Fruit fly (Drosophila melanogaster) whole organism, adult: ENCODE results near the gene CG32085.

ENCODE experiments used
- CG11617 ChIP-seq: fragments of 200-800 bp; sonication (Bioruptor generic); optimal IDR thresholded peaks from 2 replicates; lab custom pipeline; 2017; ENCODE audit warnings: mild to moderate bottlenecking, missing biosample characterization, missing genetic modification reagents, missing genetic modification characterization
- CG12768 ChIP-seq: fragments of 200-800 bp; sonication (Bioruptor generic); optimal IDR thresholded peaks from 2 replicates; lab custom pipeline; 2017; ENCODE audit warnings: missing biosample characterization, missing genetic modification characterization, mild to moderate bottlenecking, moderate library complexity, missing genetic modification reagents
- CG14711 ChIP-seq: fragments of 200-800 bp; sonication (Bioruptor generic); optimal IDR thresholded peaks from 2 replicates; lab custom pipeline; 2018; ENCODE audit warnings: missing biosample characterization, mild to moderate bottlenecking, missing genetic modification characterization, moderate library complexity
- CG1620 ChIP-seq: fragments of 200-800 bp; sonication (Bioruptor generic); optimal IDR thresholded peaks from 2 replicates; lab custom pipeline; 2016; ENCODE audit warnings: missing biosample characterization, missing genetic modification characterization
- CG33017 ChIP-seq: fragments of 200-800 bp; sonication (Bioruptor generic); optimal IDR thresholded peaks from 2 replicates; lab custom pipeline; 2018; ENCODE audit warnings: missing biosample characterization, mild to moderate bottlenecking, missing genetic modification characterization, moderate library complexity
- CG5204 ChIP-seq: fragments of 200-800 bp; sonication (Bioruptor generic); optimal IDR thresholded peaks from 2 replicates; lab custom pipeline; 2016; ENCODE audit warnings: missing biosample characterization, missing genetic modification characterization
- CG7045 ChIP-seq: fragments of 200-800 bp; sonication (Bioruptor generic); optimal IDR thresholded peaks from 2 replicates; lab custom pipeline; 2017; ENCODE audit warnings: missing biosample characterization, mild to moderate bottlenecking, missing genetic modification characterization
- CG7101 ChIP-seq: fragments of 200-800 bp; sonication (Bioruptor generic); optimal IDR thresholded peaks from 2 replicates; lab custom pipeline; 2018; ENCODE audit warnings: missing biosample characterization, mild to moderate bottlenecking, missing genetic modification characterization, moderate library complexity
- Clk ChIP-seq: fragments of 200-800 bp; sonication (Bioruptor generic); optimal IDR thresholded peaks from 2 replicates; lab custom pipeline; 2017; ENCODE audit warnings: missing biosample characterization, missing genetic modification characterization
- Crg-1 ChIP-seq: fragments of 200-800 bp; sonication (Bioruptor generic); optimal IDR thresholded peaks from 2 replicates; lab custom pipeline; 2016; ENCODE audit warnings: missing biosample characterization, missing genetic modification characterization
- Hr96 ChIP-seq: fragments of 200-800 bp; sonication (Bioruptor generic); optimal IDR thresholded peaks from 2 replicates; lab custom pipeline; 2016; ENCODE audit warnings: missing biosample characterization, missing genetic modification characterization
- Mnt ChIP-seq: fragments of 200-800 bp; sonication (Bioruptor generic); optimal IDR thresholded peaks from 2 replicates; lab custom pipeline; 2016; ENCODE audit warnings: missing biosample characterization, mild to moderate bottlenecking, missing genetic modification characterization
- bab1 ChIP-seq: fragments of 200-800 bp; sonication (Bioruptor generic); optimal IDR thresholded peaks from 3 replicates; lab custom pipeline; 2019; ENCODE audit warnings: missing biosample characterization, mild to moderate bottlenecking, missing genetic modification characterization, moderate library complexity
- cic ChIP-seq: fragments of 200-800 bp; sonication (Bioruptor generic); optimal IDR thresholded peaks from 2 replicates; lab custom pipeline; 2017; ENCODE audit warnings: missing biosample characterization, mild to moderate bottlenecking, missing genetic modification characterization, moderate library complexity
- cnc ChIP-seq, 2 experiments: fragments of >200 bp; optimal IDR thresholded peaks; 2 replicates each; lab custom pipeline; 2017
- kay ChIP-seq: fragments of 200-800 bp; sonication (Bioruptor generic); peaks from one replicate; lab custom pipeline; 2016; ENCODE audit warnings: missing biosample characterization, missing genetic modification characterization, borderline replicate concordance
- ovo ChIP-seq: fragments of 200-800 bp; sonication (Bioruptor generic); optimal IDR thresholded peaks from 2 replicates; lab custom pipeline; 2016; ENCODE audit warnings: missing biosample characterization, missing genetic modification characterization
- pad ChIP-seq: fragments of 200-800 bp; sonication (Bioruptor generic); optimal IDR thresholded peaks from 3 replicates; lab custom pipeline; 2017; ENCODE audit warnings: missing biosample characterization, missing genetic modification characterization, mild to moderate bottlenecking, moderate library complexity, missing genetic modification reagents
- tj ChIP-seq: fragments of 200-800 bp; sonication (Bioruptor generic); optimal IDR thresholded peaks from 3 replicates; lab custom pipeline; 2017; ENCODE audit warnings: missing biosample characterization, mild to moderate bottlenecking, missing genetic modification characterization, moderate library complexity
- toe ChIP-seq: fragments of 200-800 bp; sonication (Bioruptor generic); optimal IDR thresholded peaks from 2 replicates; lab custom pipeline; 2016; ENCODE audit warnings: missing biosample characterization, missing genetic modification characterization

Gene CG32085

DNA sequence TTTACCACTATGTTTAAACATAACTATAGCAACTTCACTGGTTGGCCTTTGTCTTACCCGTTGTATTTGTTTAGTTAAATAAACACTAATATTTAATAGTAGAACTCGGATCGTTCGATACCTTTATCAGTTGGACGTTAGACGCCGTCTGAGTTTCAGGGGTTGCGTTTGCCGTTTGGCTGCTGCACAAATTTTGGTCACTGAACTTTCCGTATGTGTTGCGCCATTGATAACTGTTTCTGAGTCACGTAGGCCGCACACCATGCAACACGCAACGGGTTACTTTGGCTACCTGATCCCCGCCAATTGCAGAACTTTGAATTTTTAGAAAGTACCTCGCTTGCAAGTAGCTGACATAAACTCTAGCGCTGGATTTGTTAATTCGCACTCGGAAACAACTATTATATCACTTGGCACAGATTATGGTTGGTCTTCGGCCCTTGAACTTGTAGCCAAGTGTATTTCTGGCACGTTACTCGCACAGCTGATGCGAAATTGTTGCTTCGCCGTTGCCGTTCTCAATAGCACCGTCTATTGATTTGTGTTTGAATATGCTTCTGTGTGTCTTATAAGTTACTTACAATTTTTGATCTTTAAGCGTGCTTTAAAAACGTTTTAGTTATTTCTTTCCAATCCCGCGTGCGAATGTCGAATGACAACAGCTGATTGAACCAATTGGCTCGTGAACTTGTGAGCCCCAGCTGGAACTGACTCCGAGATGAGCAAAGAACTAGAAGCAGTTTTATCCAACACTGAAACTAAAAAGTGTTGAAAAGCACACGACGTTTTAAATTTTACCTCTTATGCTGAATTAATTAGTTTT lies 16.4 kb upstream of the CG32085 start, which contains the start of gene Dph1:
Dph1 (minus strand) TSS at position 670 of the 823 bp plus-strand sequence.
- peak; percentile 63 for TF ChIP-seq CG7101 (tag; lab: Kevin White, UChicago)
- TF ChIP-seq kay (GFP tag; lab: Kevin White, UChicago), result peak; percentile 57
- TF ChIP-seq toe (GFP tag; lab: Kevin White, UChicago), result no peak
- TF ChIP-seq CG11617, result peak; percentile 76
- peak; percentile 71 for TF ChIP-seq Hr96 (GFP tag; lab: Kevin White, UChicago)
- TF ChIP-seq bab1 (GFP tag; lab: Kevin White, UChicago), result peak; percentile 79
- TF ChIP-seq CG33017 (tag; lab: Kevin White, UChicago), result peak; percentile 11
- TF ChIP-seq CG5204 (GFP tag; lab: Kevin White, UChicago), result no peak
- peak; percentile 44 for TF ChIP-seq Clk (GFP tag; lab: Kevin White, UChicago)
- peak; percentile 79 for TF ChIP-seq CG7045 (GFP tag; lab: Kevin White, UChicago)
- peak; percentile 8 for TF ChIP-seq ovo
- peak; percentile 62 for TF ChIP-seq pad (GFP tag; lab: Kevin White, UChicago)
- TF ChIP-seq cic, result peak; percentile 70
- TF ChIP-seq CG12768 (GFP tag; lab: Kevin White, UChicago), result peak; percentile 54
- peak; percentile 95 for TF ChIP-seq Mnt (GFP tag; lab: Kevin White, UChicago)
- TF ChIP-seq Crg-1, result peak; percentile 88
- TF ChIP-seq CG14711, result peak; percentile 40
- peak; percentile 53 for TF ChIP-seq tj (GFP tag; lab: Kevin White, UChicago)
- TF ChIP-seq CG1620 (GFP tag; lab: Kevin White, UChicago), result peak; percentile 64
- no peak for TF ChIP-seq cnc (optimal IDR thresholded peaks at IDR 0.05; lab: Kevin White, UChicago)

DNA sequence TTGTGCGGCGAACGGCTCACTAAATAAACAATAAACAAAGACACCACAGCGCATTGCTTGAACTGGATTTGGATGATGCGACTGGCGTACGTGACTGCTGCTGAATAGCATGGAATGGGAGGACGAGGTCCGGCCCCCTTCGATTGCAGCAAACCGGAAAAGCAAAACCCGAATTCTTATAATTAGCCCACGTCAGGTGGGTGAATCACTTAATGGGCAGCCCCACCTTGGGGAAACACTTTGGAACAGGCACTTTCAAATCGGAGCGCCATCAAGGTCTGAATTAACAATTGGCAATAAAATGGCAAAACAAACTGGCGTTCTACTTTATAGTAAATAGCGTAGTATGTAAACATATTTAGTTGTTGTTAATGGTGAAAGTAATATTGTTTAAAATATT lies 15.7 kb upstream of the CG32085 start:
- TF ChIP-seq kay (GFP tag; lab: Kevin White, UChicago) (peak; percentile 18), bab1 (GFP tag; lab: Kevin White, UChicago) (no peak)

DNA sequence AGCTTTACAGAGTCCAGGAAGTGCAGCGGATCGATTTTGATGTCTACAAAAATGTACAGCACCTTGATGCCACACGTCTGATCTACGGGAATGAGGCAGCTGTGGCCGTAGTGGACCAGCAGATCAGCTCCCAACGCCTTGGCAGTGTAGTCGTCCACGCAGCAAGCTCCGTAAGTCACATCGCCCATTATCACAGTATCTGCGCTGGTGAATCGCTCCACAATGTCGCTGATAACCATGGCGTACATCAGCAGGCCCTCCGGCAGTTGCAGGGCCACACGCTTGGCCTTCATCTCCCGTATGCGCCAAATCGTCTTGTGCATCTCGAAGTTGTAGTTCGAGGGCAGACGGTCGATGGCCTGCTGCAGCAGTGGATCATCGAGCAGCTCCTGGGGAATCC lies 14.9 kb upstream of the CG32085 start:
- TF ChIP-seq CG7101 (tag; lab: Kevin White, UChicago) (no peak), CG33017 (tag; lab: Kevin White, UChicago) (no peak), CG7045 (GFP tag; lab: Kevin White, UChicago) (no peak), Hr96 (GFP tag; lab: Kevin White, UChicago) (no peak), CG14711 (no peak), Clk (GFP tag; lab: Kevin White, UChicago) (no peak), CG1620 (GFP tag; lab: Kevin White, UChicago) (no peak), ovo (no peak)

DNA sequence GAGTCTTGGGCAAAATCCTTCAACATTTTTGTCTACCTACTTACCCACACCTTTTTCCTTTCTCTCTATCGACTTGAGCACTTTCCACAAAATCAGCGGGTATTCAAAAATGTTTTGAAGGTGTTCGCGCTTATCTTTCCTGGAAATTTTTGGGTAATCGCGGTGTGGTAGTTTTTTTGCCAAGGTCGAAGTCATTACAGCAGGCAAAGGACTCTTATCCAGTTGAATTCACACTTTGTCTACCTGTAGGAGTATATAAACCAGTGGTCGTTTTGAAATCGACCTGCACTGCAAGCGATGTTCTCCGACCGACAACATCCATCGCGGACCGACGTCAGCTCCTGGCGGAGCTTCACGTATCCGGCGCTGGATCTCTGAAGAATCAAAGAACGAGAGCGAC lies 12.7 kb upstream of the CG32085 start:
- TF ChIP-seq Mnt (GFP tag; lab: Kevin White, UChicago) (no peak), Hr96 (GFP tag; lab: Kevin White, UChicago) (no peak), Clk (GFP tag; lab: Kevin White, UChicago) (no peak), cic (no peak)

DNA sequence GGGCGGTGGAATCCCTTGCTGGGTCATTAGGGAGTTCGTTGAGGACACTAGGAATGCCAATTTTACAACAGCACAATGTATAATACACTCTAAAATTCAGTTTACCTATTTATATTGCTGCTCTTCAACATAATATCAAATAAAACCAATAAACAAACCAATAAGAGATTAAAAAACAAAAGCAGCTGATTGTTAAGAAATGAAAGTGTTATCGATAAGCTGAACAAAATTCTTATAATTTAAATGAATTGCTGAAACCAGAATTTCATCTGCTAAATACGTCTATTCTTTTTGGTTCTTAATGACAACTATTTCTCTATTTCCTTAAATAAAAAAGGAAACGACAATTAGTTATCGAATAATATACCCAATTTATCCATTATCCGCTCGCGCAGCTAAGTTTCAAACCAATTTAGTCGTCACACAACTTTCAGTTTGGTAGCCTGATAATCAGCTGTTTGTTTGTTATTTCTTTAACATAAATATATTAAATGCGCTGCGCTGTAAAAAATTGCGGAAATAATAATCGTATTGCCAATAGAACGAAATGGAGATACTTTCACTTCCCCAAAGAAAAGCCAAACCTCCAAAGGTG lies 11.2 kb upstream of the CG32085 start, which contains the start of the genes Pldn and CG14135:
Pldn (minus strand) TSS at position 197 of the 595 bp plus-strand sequence.
CG14135 (plus strand) TSS at position 369 of the 595 bp plus-strand sequence.
- no peak for TF ChIP-seq cnc (optimal IDR thresholded peaks at IDR 0.05; lab: Kevin White, UChicago)
- TF ChIP-seq kay (GFP tag; lab: Kevin White, UChicago), result peak; percentile 90
- peak; percentile 2 for TF ChIP-seq bab1 (GFP tag; lab: Kevin White, UChicago)

DNA sequence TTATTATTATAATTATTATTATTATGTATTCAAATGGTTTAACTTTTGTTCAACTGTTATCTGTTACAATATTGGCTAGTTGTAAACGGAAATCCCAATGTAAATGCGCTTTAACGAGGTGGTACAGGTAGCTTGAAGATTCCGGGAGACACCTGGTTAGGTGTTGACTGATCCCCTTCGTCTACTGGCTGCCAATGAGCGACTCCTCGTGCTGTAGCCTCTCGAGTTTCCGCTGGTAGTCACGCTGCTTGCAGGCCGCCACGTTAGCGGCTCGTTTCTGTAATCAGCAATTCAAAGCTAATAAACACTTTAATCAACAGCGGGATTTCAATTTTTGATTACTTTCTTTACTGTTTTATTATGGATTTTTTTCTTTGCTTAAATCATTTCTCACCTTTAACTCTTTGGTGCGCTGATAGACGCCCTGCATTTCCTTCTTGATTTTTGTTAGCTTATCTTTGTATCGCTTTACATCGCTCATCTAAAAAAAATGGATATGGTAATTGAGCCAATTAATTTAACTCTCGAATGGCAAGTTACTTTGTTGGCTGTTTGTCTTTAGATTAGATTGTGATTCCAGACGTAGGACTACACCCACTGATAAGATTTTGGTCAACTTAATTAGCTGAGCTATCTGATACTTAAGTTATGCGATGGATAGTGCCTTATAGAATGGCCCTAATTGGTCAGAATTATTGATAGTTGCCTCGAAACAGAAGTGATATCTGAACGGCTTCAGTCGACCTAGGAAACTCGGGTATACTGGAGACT lies 9.9 kb upstream of the CG32085 start:
- TF ChIP-seq CG5204 (GFP tag; lab: Kevin White, UChicago) (no peak), pad (GFP tag; lab: Kevin White, UChicago) (no peak), CG12768 (GFP tag; lab: Kevin White, UChicago) (no peak), cnc (optimal IDR thresholded peaks at IDR 0.05; lab: Kevin White, UChicago) (no peak), Hr96 (GFP tag; lab: Kevin White, UChicago) (no peak), CG11617 (peak; percentile 70), Crg-1 (peak; percentile 24), Mnt (GFP tag; lab: Kevin White, UChicago) (peak; percentile 74), toe (GFP tag; lab: Kevin White, UChicago) (no peak), CG1620 (GFP tag; lab: Kevin White, UChicago) (no peak), cic (peak; percentile 92), CG7101 (tag; lab: Kevin White, UChicago) (peak; percentile 73), Clk (GFP tag; lab: Kevin White, UChicago) (no peak), CG33017 (tag; lab: Kevin White, UChicago) (peak; percentile 56), CG7045 (GFP tag; lab: Kevin White, UChicago) (peak; percentile 3), CG14711 (no peak), tj (GFP tag; lab: Kevin White, UChicago) (no peak), kay (GFP tag; lab: Kevin White, UChicago) (no peak), ovo (peak; percentile 51), bab1 (GFP tag; lab: Kevin White, UChicago) (no peak)
